Worm (Caenorhabditis elegans) whole organism, L3 larva: Measurements from ENCODE around the gene srg-57.

Source experiments
- ama-1 ChIP-seq: fragments of 150-350 bp; optimal IDR thresholded peaks from 2 replicates; lab custom pipeline; 2018
- ceh-82 ChIP-seq: fragments of 150-350 bp; optimal IDR thresholded peaks from 2 replicates; lab custom pipeline; 2014; ENCODE audit warnings: missing biosample characterization, missing genetic modification characterization
- ceh-9 ChIP-seq: sonication (generic microtip); optimal IDR thresholded peaks from 2 replicates; lab custom pipeline; 2018; ENCODE audit warnings: missing biosample characterization, missing genetic modification characterization
- egl-27 ChIP-seq: sonication (generic microtip); optimal IDR thresholded peaks from 4 replicates; lab custom pipeline; 2017; ENCODE audit warnings: missing biosample characterization, missing genetic modification reagents, missing genetic modification characterization
- elt-1 ChIP-seq: fragments of 150-350 bp; optimal IDR thresholded peaks from 2 replicates; lab custom pipeline; 2014; ENCODE audit warnings: missing biosample characterization, missing genetic modification characterization
- fkh-10 ChIP-seq: sonication (generic microtip); optimal IDR thresholded peaks from 2 replicates; lab custom pipeline; 2017; ENCODE audit warnings: missing biosample characterization, missing genetic modification reagents, missing genetic modification characterization
- fkh-2 ChIP-seq: fragments of 150-350 bp; optimal IDR thresholded peaks from 2 replicates; lab custom pipeline; 2014; ENCODE audit warnings: missing biosample characterization, missing genetic modification reagents, missing genetic modification characterization
- nhr-67 ChIP-seq: fragments of 150-350 bp; optimal IDR thresholded peaks from 2 replicates; lab custom pipeline; 2014; ENCODE audit warnings: missing biosample characterization, missing genetic modification characterization
- nhr-77 ChIP-seq: fragments of 150-350 bp; optimal IDR thresholded peaks from 2 replicates; lab custom pipeline; 2014; ENCODE audit warnings: missing biosample characterization, missing genetic modification characterization
- sea-2 ChIP-seq: fragments of 150-350 bp; sonication (generic microtip); optimal IDR thresholded peaks from 4 replicates; lab custom pipeline; 2014; ENCODE audit warnings: missing biosample characterization, missing genetic modification reagents, missing genetic modification characterization
- snpc-4 ChIP-seq: fragments of 150-350 bp; optimal IDR thresholded peaks from 2 replicates; lab custom pipeline; 2014; ENCODE audit warnings: missing biosample characterization, missing genetic modification characterization
- ztf-11 ChIP-seq: fragments of 150-350 bp; optimal IDR thresholded peaks from 2 replicates; lab custom pipeline; 2014; ENCODE audit warnings: missing biosample characterization, missing genetic modification characterization

DNA sequence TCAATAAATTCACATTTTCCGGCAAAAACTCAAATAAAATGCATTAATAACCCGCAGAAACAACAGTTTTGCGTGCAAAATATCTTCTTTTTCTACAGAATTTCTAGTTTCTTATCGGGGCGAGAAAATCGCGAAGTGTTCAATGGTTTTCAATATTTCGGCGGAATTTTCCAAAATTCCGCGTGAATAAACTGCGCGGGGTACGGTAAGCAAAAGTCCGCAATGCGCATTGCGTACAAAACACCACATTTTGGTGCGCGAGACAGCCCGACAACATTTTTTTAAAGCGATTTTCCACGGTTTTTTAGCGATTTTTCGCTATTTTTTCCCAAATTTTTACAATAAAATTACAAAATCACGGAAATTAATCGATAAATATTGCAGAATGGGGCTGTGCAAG, 39.9 kb downstream of the srg-57 start, which contains the start of gene Y45G12B.2:
- TF ChIP-seq elt-1 (tag; lab: Kevin White, UChicago): no peak
- no peak for TF ChIP-seq nhr-77
- no peak for TF ChIP-seq fkh-10 (GFP tag; lab: Kevin White, UChicago)
- no peak for TF ChIP-seq fkh-2 (tag; lab: Kevin White, UChicago)
- peak; percentile 17 for TF ChIP-seq sea-2
- TF ChIP-seq ceh-82 (tag; lab: Kevin White, UChicago): no peak
- TF ChIP-seq snpc-4 (tag; lab: Kevin White, UChicago): peak; percentile 8
- TF ChIP-seq nhr-67 (tag; lab: Kevin White, UChicago): no peak
- no peak for TF ChIP-seq ama-1 (lab: Kevin White, UChicago)
- TF ChIP-seq egl-27: no peak
- no peak for TF ChIP-seq ceh-9
- TF ChIP-seq ztf-11: no peak
